Worm (Caenorhabditis elegans) whole organism, early embryonic: ENCODE data around the gene R10E4.9.

Experiments
- B0310.2 ChIP-seq: sonication (generic microtip); optimal IDR thresholded peaks from 2 replicates; lab custom pipeline; 2016; ENCODE audit warnings: mild to moderate bottlenecking, missing genetic modification characterization, missing compliant biosample characterization
- ama-1 ChIP-seq: fragments of 150-350 bp; optimal IDR thresholded peaks from 2 replicates; lab custom pipeline; 2014
- ets-7 ChIP-seq: sonication (generic microtip); optimal IDR thresholded peaks from 2 replicates; lab custom pipeline; 2016; ENCODE audit warnings: missing genotype, missing genetic modification characterization, missing compliant biosample characterization
- flt-1 ChIP-seq: fragments of 200-800 bp; sonication (Bioruptor generic); IDR thresholded peaks from 2 replicates; pipeline ENCODE4 v1.3.6; 2022; ENCODE audit warnings: missing genetic modification characterization, missing compliant biosample characterization
- hmg-4 ChIP-seq: fragments of 200-800 bp; sonication (Bioruptor generic); optimal IDR thresholded peaks from 2 replicates; lab custom pipeline; 2018; ENCODE audit warnings: mild to moderate bottlenecking, missing genetic modification characterization, missing compliant biosample characterization
- sea-1 ChIP-seq: fragments of 200-800 bp; sonication (Bioruptor generic); conservative IDR thresholded peaks from 2 replicates; pipeline ENCODE4 v1.3.6; 2022; ENCODE audit warnings: missing genetic modification characterization, missing compliant biosample characterization
- tbx-11 ChIP-seq: fragments of 200-800 bp; sonication (Bioruptor generic); IDR thresholded peaks from 2 replicates; pipeline ENCODE4 v1.3.6; 2022; ENCODE audit warnings: missing genetic modification characterization, missing compliant biosample characterization
- tra-4 ChIP-seq: sonication (generic microtip); optimal IDR thresholded peaks from 2 replicates; lab custom pipeline; 2017; ENCODE audit warnings: missing genetic modification characterization, missing compliant biosample characterization

DNA sequence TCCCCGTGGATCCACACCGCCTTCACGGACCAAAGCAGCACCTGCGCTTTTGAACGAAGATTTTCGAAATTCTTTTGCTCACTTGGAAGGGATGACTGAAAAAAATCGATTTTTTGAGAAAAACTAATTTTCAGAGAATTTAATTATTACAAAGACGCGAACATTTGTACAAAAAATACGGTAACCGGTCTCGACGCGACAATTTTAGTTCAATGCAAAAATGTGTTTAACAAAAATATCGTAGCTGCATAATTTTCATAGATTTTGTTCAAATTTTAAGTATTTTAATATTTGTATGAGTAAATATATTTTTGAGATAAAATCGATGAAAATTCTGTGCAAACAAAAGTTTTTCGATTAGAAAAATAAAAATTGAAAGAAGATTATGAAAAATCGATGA lies 39.1 kb downstream of the R10E4.9 start, which contains the start of gene T08A11.1:
- TF ChIP-seq ets-7 (no peak), flt-1 (GFP tag; lab: Robert Waterston, UW) (no peak), hmg-4 (GFP tag; lab: Kevin White, UChicago) (no peak), ama-1 (lab: Kevin White, UChicago) (no peak), sea-1 (GFP tag; lab: Robert Waterston, UW) (no peak), tbx-11 (GFP tag; lab: Robert Waterston, UW) (no peak), B0310.2 (tag; lab: Kevin White, UChicago) (no peak), tra-4 (tag; lab: Kevin White, UChicago) (no peak)
